Worm (Caenorhabditis elegans) whole organism, L4 larva: Measurements from ENCODE around the gene K08E7.8.

ENCODE experiments used
- ctbp-1 ChIP-seq: fragments of 200-800 bp; sonication (Bioruptor generic); IDR thresholded peaks from 2 replicates; pipeline ENCODE4 v1.3.6; 2022; ENCODE audit warnings: missing genetic modification reagents, missing genetic modification characterization, missing compliant biosample characterization
- fkh-10 ChIP-seq: fragments of 150-350 bp; optimal IDR thresholded peaks from 2 replicates; lab custom pipeline; 2014; ENCODE audit warnings: missing biosample characterization, missing genetic modification reagents, missing genetic modification characterization
- fos-1 ChIP-seq: fragments of 150-350 bp; optimal IDR thresholded peaks from 2 replicates; lab custom pipeline; 2014; ENCODE audit warnings: missing biosample characterization, missing genetic modification characterization
- mep-1 ChIP-seq: fragments of 150-350 bp; sonication (generic microtip); optimal IDR thresholded peaks from 3 replicates; lab custom pipeline; 2014; ENCODE audit warnings: missing biosample characterization, missing genetic modification characterization
- mxl-3 ChIP-seq: fragments of 200-800 bp; sonication (Bioruptor generic); optimal IDR thresholded peaks from 2 replicates; lab custom pipeline; 2018; ENCODE audit warnings: mild to moderate bottlenecking, missing genetic modification characterization, missing compliant biosample characterization
- nhr-11 ChIP-seq: fragments of 150-350 bp; optimal IDR thresholded peaks from 2 replicates; lab custom pipeline; 2014; ENCODE audit warnings: missing biosample characterization, missing genetic modification characterization
- nhr-77 ChIP-seq: fragments of 150-350 bp; optimal IDR thresholded peaks from 2 replicates; lab custom pipeline; 2014; ENCODE audit warnings: missing biosample characterization, missing genetic modification characterization
- skn-1 ChIP-seq: fragments of 150-350 bp; optimal IDR thresholded peaks from 2 replicates; lab custom pipeline; 2014; ENCODE audit warnings: missing biosample characterization, missing genetic modification characterization

- TF ChIP-seq fos-1 (tag; lab: Kevin White, UChicago) (no peak), ctbp-1 (no peak), mxl-3 (GFP tag; lab: Kevin White, UChicago) (no peak), skn-1 (no peak), fkh-10 (no peak), nhr-11 (tag; lab: Kevin White, UChicago) (no peak), mep-1 (no peak), nhr-77 (no peak)
Observed at ce11 chrIV:12544624-12545023, 41.2 kb downstream of the K08E7.8 start.
